Fruit fly (Drosophila melanogaster) whole organism, wandering third instar larva: ENCODE measurements around the gene CG12766.

Experiments used
- Abd-B ChIP-seq: fragments of >200 bp; optimal IDR thresholded peaks from 2 replicates; lab custom pipeline; 2017; ENCODE audit warnings: missing biosample characterization, missing genetic modification characterization
- CG32264 ChIP-seq: fragments of 200-800 bp; sonication (Bioruptor generic); optimal IDR thresholded peaks from 2 replicates; lab custom pipeline; 2016; ENCODE audit warnings: missing biosample characterization, missing genetic modification characterization
- CG9705 ChIP-seq: fragments of 200-800 bp; sonication (Bioruptor generic); optimal IDR thresholded peaks from 2 replicates; lab custom pipeline; 2018; ENCODE audit warnings: missing biosample characterization, mild to moderate bottlenecking, missing genetic modification characterization
- CrebA ChIP-seq: fragments of 200-800 bp; sonication (Bioruptor generic); optimal IDR thresholded peaks from 2 replicates; lab custom pipeline; 2016; ENCODE audit warnings: missing biosample characterization, mild to moderate bottlenecking, missing genetic modification characterization, borderline replicate concordance
- Dfd ChIP-seq: fragments of >200 bp; optimal IDR thresholded peaks from 2 replicates; lab custom pipeline; 2017; ENCODE audit warnings: missing biosample characterization, missing genetic modification characterization
- Dif ChIP-seq: fragments of 200-275, 200-300 bp; sonication (Bioruptor generic); optimal IDR thresholded peaks from 2 replicates; lab custom pipeline; 2018; ENCODE audit warnings: missing biosample characterization, missing genetic modification characterization; ENCODE audit not compliant: partially characterized antibody
- GATAd ChIP-seq: sonication (Bioruptor generic); optimal IDR thresholded peaks from 2 replicates; lab custom pipeline; 2016; ENCODE audit warnings: missing biosample characterization, missing genetic modification characterization
- HLH106 ChIP-seq: fragments of 200-800 bp; optimal IDR thresholded peaks from 3 replicates; lab custom pipeline; 2019; ENCODE audit warnings: missing biosample characterization, mild to moderate bottlenecking, missing genetic modification characterization, moderate library complexity
- Hnf4 ChIP-seq: fragments of 200-800 bp; sonication (Bioruptor generic); optimal IDR thresholded peaks from 2 replicates; lab custom pipeline; 2016; ENCODE audit warnings: missing biosample characterization, mild to moderate bottlenecking, missing genetic modification characterization
- Hr78 ChIP-seq: fragments of >200 bp; optimal IDR thresholded peaks from 2 replicates; lab custom pipeline; 2017; ENCODE audit warnings: missing biosample characterization, missing genetic modification characterization
- Hr83 ChIP-seq: fragments of 200-300 bp; sonication (Bioruptor generic); optimal IDR thresholded peaks from 2 replicates; lab custom pipeline; 2016; ENCODE audit warnings: missing biosample characterization, mild to moderate bottlenecking, missing genetic modification characterization, moderate library complexity; ENCODE audit not compliant: poor library complexity, severe bottlenecking
- Jra ChIP-seq: sonication (Bioruptor generic); optimal IDR thresholded peaks from 2 replicates; lab custom pipeline; 2016; ENCODE audit warnings: missing biosample characterization, missing genetic modification characterization
- Mio ChIP-seq: sonication (Bioruptor generic); optimal IDR thresholded peaks from 2 replicates; lab custom pipeline; 2016; ENCODE audit warnings: missing biosample characterization, missing genetic modification characterization
- Myc ChIP-seq: fragments of >200 bp; optimal IDR thresholded peaks from 2 replicates; lab custom pipeline; 2017
- N ChIP-seq: fragments of >200 bp; optimal IDR thresholded peaks from 2 replicates; lab custom pipeline; 2018; ENCODE audit warnings: missing biosample characterization, missing external identifiers, missing genetic modification characterization
- OdsH ChIP-seq: fragments of 200-800 bp; sonication (Bioruptor generic); optimal IDR thresholded peaks from 2 replicates; lab custom pipeline; 2016; ENCODE audit warnings: missing biosample characterization, mild to moderate bottlenecking, missing genetic modification characterization
- Rel ChIP-seq, 2 experiments: fragments of 200-800 bp; sonication (Bioruptor generic) in 1 of 2; optimal IDR thresholded peaks; 2 replicates in 1 of 2; 3 replicates in 1 of 2; lab custom pipeline; 2016 to 2019; ENCODE audit warnings: mild to moderate bottlenecking in 2 of 2, missing biosample characterization in 2 of 2, missing genetic modification characterization in 2 of 2, moderate library complexity in 1 of 2
- Sp1 ChIP-seq: fragments of 200-800 bp; sonication (Bioruptor generic); optimal IDR thresholded peaks from 3 replicates; lab custom pipeline; 2019; ENCODE audit warnings: missing biosample characterization, mild to moderate bottlenecking, missing genetic modification characterization, moderate library complexity
- Vsx2 ChIP-seq: fragments of 200-300, 225-300 bp; sonication (Bioruptor generic); optimal IDR thresholded peaks from 2 replicates; lab custom pipeline; 2018; ENCODE audit warnings: missing biosample characterization, missing genetic modification characterization; ENCODE audit not compliant: partially characterized antibody
- br ChIP-seq: fragments of 200-800 bp; sonication (Bioruptor generic); optimal IDR thresholded peaks from 2 replicates; lab custom pipeline; 2016; ENCODE audit warnings: missing biosample characterization, missing genetic modification characterization
- brk ChIP-seq: fragments of 200-800 bp; sonication (Bioruptor generic); optimal IDR thresholded peaks from 2 replicates; lab custom pipeline; 2016; ENCODE audit warnings: missing biosample characterization, mild to moderate bottlenecking, missing genetic modification characterization
- dl ChIP-seq, 2 experiments: fragments of 175-275, 200-275 bp in 1 of 2; fragments of 200-275 bp in 1 of 2; sonication (Bioruptor generic); optimal IDR thresholded peaks; lab custom pipeline; 2018; ENCODE audit warnings: mild to moderate bottlenecking in 2 of 2, missing biosample characterization in 2 of 2, missing genetic modification characterization in 2 of 2, moderate library complexity in 2 of 2; ENCODE audit not compliant: partially characterized antibody in 2 of 2, insufficient read depth in 1 of 2
- dmrt93B ChIP-seq: fragments of 200-800 bp; sonication (Bioruptor generic); optimal IDR thresholded peaks from 2 replicates; lab custom pipeline; 2018; ENCODE audit warnings: missing biosample characterization, mild to moderate bottlenecking, missing genetic modification characterization
- dsf ChIP-seq: sonication (Bioruptor generic); optimal IDR thresholded peaks from 2 replicates; lab custom pipeline; 2016; ENCODE audit warnings: missing biosample characterization, missing genetic modification characterization, borderline replicate concordance
- ey ChIP-seq: fragments of 200-800 bp; sonication (Bioruptor generic); optimal IDR thresholded peaks from 2 replicates; lab custom pipeline; 2016; ENCODE audit warnings: missing biosample characterization, missing genetic modification characterization
- foxo ChIP-seq, 2 experiments: fragments of 200-800 bp; sonication (Bioruptor generic); optimal IDR thresholded peaks; 2 replicates in 1 of 2; 3 replicates in 1 of 2; lab custom pipeline; 2016 to 2017; ENCODE audit warnings: missing biosample characterization in 2 of 2, missing genetic modification characterization in 2 of 2
- fru ChIP-seq: fragments of 200-800 bp; sonication (Bioruptor generic); optimal IDR thresholded peaks from 3 replicates; lab custom pipeline; 2016; ENCODE audit warnings: missing biosample characterization, mild to moderate bottlenecking, missing genetic modification characterization
- h ChIP-seq: fragments of 200-800 bp; sonication (Bioruptor generic); optimal IDR thresholded peaks from 3 replicates; lab custom pipeline; 2016; ENCODE audit warnings: missing biosample characterization, mild to moderate bottlenecking, missing genetic modification characterization
- jim ChIP-seq: fragments of 175-275, 200-325 bp; sonication (Bioruptor generic); optimal IDR thresholded peaks from 2 replicates; lab custom pipeline; 2016; ENCODE audit warnings: missing biosample characterization, mild to moderate bottlenecking, missing genetic modification characterization
- lola ChIP-seq: fragments of >200 bp; optimal IDR thresholded peaks from 2 replicates; lab custom pipeline; 2017; ENCODE audit warnings: missing biosample characterization, missing genetic modification characterization
- pan ChIP-seq: fragments of >200 bp; optimal IDR thresholded peaks from 2 replicates; lab custom pipeline; 2017
- psq ChIP-seq: fragments of 200-800 bp; sonication (Bioruptor generic); optimal IDR thresholded peaks from 3 replicates; lab custom pipeline; 2017; ENCODE audit warnings: missing biosample characterization, mild to moderate bottlenecking, missing genetic modification characterization, moderate library complexity
- rgr ChIP-seq: fragments of 200-800 bp; sonication (Bioruptor generic); optimal IDR thresholded peaks from 3 replicates; lab custom pipeline; 2016; ENCODE audit warnings: missing biosample characterization, mild to moderate bottlenecking, missing genetic modification characterization
- sage ChIP-seq: fragments of 200-800 bp; sonication (Bioruptor generic); optimal IDR thresholded peaks from 2 replicates; lab custom pipeline; 2016; ENCODE audit warnings: missing biosample characterization, mild to moderate bottlenecking, missing genetic modification characterization
- sv ChIP-seq: fragments of 200-800 bp; sonication (Bioruptor generic); optimal IDR thresholded peaks from 3 replicates; lab custom pipeline; 2016; ENCODE audit warnings: missing biosample characterization, missing genetic modification characterization
- tai ChIP-seq: sonication (Bioruptor generic); optimal IDR thresholded peaks from 2 replicates; lab custom pipeline; 2016; ENCODE audit warnings: missing biosample characterization, missing genetic modification characterization
- usp ChIP-seq: fragments of >200 bp; optimal IDR thresholded peaks from 2 replicates; lab custom pipeline; 2017; ENCODE audit warnings: missing biosample characterization, missing genetic modification characterization
- woc ChIP-seq: sonication (Bioruptor generic); optimal IDR thresholded peaks from 2 replicates; lab custom pipeline; 2016; ENCODE audit warnings: missing biosample characterization, mild to moderate bottlenecking, missing genetic modification characterization

Gene CG12766

dm6 chr3L:3947301-3947941, 7.5 kb upstream of the CG12766 start, which contains the start of gene CG10853:
Gene CG10853, plus strand, starts transcription at chr3L:3947891.
- no peak for TF ChIP-seq ey (GFP tag; lab: Kevin White, UChicago)
- TF ChIP-seq Hnf4: no peak
- TF ChIP-seq sage (GFP tag; lab: Kevin White, UChicago): peak; percentile 26

- TF ChIP-seq Hr78 (GFP tag; lab: Kevin White, UChicago) (no peak), Sp1 (GFP tag; lab: Kevin White, UChicago) (peak; percentile 29), psq (GFP tag; lab: Kevin White, UChicago) (no peak), sage (GFP tag; lab: Kevin White, UChicago) (peak; percentile 8), jim (GFP tag; lab: Kevin White, UChicago) (no peak), ey (GFP tag; lab: Kevin White, UChicago) (no peak), Hr83 (GFP tag; lab: Kevin White, UChicago) (no peak), fru (no peak), HLH106 (tag; lab: Kevin White, UChicago) (no peak), usp (GFP tag; lab: Kevin White, UChicago) (no peak), rgr (GFP tag; lab: Kevin White, UChicago) (peak; percentile 52), Dif (peak; percentile 41), dl (GFP tag; optimal IDR thresholded peaks at IDR 0.05; lab: Kevin White, UChicago; ENCODE audit: insufficient read depth in 1 of 2, partially characterized antibody in 2 of 2) (no peak), lola (no peak), pan (lab: Kevin White, UChicago) (no peak), CG32264 (GFP tag; lab: Kevin White, UChicago) (no peak), CrebA (GFP tag; lab: Kevin White, UChicago) (no peak), Vsx2 (GFP tag; lab: Kevin White, UChicago) (peak; percentile 19), sv (GFP tag; lab: Kevin White, UChicago) (no peak), Jra (GFP tag; lab: Kevin White, UChicago) (no peak), Dfd (no peak), tai (no peak), GATAd (GFP tag; lab: Kevin White, UChicago) (no peak), dmrt93B (GFP tag; lab: Kevin White, UChicago) (no peak), brk (GFP tag; lab: Kevin White, UChicago) (no peak), CG9705 (GFP tag; lab: Kevin White, UChicago) (no peak), h (GFP tag; lab: Kevin White, UChicago) (peak; percentile 47), Rel (GFP tag; optimal IDR thresholded peaks at IDR 0.05; lab: Kevin White, UChicago) (no peak), Rel (tag; optimal IDR thresholded peaks at IDR 0.05; lab: Kevin White, UChicago) (peak; percentile 80), Mio (no peak), br (GFP tag; lab: Kevin White, UChicago) (peak; percentile 35), Hnf4 (no peak), Abd-B (GFP tag; lab: Kevin White, UChicago) (no peak), foxo (GFP tag; optimal IDR thresholded peaks at IDR 0.05; lab: Kevin White, UChicago) (no peak), N (GFP tag; lab: Kevin White, UChicago) (no peak), dsf (GFP tag; lab: Kevin White, UChicago) (no peak), OdsH (GFP tag; lab: Kevin White, UChicago) (peak; percentile 3), woc (GFP tag; lab: Kevin White, UChicago) (no peak), Myc (lab: Kevin White, UChicago) (no peak)
Observed at dm6 chr3L:3942241-3943028, 2.5 kb upstream of the CG12766 start, which contains the start of the genes CG10863 and CG14982. Gene CG10863, minus strand, starts transcription at chr3L:3942465. Gene CG14982, plus strand, starts transcription at chr3L:3942710.
